Worm (Caenorhabditis elegans): ENCODE data around the gene sshk-1.

sshk-1 gene

DNA sequence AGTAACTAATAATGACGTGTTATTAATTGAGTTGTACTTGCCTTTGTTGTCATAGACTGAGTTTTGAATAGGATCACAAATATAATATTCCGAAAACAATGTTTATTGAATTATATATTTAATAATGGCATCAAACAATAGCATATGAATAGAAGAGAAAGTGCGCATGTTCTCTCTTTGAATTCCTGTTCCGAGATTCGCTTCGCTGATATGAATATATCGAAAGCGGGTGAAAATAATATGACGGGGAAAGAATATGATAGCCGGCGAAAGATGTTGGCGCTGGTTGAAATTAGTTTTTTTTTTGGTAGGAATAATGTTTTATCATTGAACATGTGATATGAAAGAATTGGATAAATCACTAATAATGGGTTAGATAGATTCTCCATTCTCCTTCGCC lies 4.1 kb downstream of the sshk-1 start, which contains the start of gene T03D8.6:
TSS of gene T03D8.6 (minus strand) at position 298 of the 400 bp plus-strand sequence.
- no peak for TF ChIP-seq ceh-13 (GFP tag; optimal IDR thresholded peaks at IDR 0.05)
- no peak for TF ChIP-seq F13C5.2 (tag; optimal IDR thresholded peaks at IDR 0.05)
- no peak for TF ChIP-seq aly-1 (tag; optimal IDR thresholded peaks at IDR 0.05)
- no peak for TF ChIP-seq ets-7 (tag; optimal IDR thresholded peaks at IDR 0.05)
- no peak for TF ChIP-seq hnd-1 (tag; optimal IDR thresholded peaks at IDR 0.05)
- TF ChIP-seq tbx-11 (GFP tag; IDR thresholded peaks at IDR 0.05) = no peak
- no peak for TF ChIP-seq tra-4 (tag; optimal IDR thresholded peaks at IDR 0.05)
- no peak for TF ChIP-seq sea-1 (GFP tag; conservative IDR thresholded peaks at IDR 0.05)
- no peak for TF ChIP-seq pes-1 (GFP tag; IDR thresholded peaks at IDR 0.05)
- no peak for TF ChIP-seq ceh-36 (tag; optimal IDR thresholded peaks at IDR 0.05)

DNA sequence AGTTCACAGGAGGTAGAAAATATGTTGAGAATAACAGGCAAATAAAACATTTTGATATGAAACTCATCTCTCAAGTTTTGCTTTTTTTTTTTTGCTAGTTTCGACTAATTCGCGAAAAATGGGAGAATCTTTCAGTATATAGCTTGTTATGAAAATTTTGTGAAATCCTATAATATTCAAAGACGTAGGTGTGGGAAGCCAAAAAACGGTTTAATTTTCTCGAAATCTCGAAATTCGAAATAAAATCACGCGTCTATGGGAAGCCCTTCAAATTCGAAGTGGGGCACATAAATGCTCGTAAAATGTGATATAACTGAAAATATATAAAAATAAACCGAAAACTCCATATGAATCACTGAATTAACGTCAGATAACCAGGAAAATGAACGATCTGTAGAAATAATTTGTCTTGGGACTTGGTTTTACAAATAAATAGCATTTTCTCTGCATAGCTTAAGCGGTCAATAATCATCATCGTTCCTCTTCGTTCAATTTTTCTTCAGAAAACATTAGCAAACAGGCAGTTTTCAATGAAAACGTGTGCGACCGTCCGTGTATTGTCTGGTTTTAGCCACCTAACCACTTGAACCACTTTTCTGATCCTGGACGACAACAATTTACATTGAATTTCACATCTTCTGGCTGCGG lies 9.1 kb downstream of the sshk-1 start, which contains the start of the genes gcy-22 and grl-14:
TSS of gene gcy-22 (minus strand) at position 101 of the 648 bp plus-strand sequence.
TSS of gene grl-14 (plus strand) at position 598 of the 648 bp plus-strand sequence.
- TF ChIP-seq aly-1 (tag; optimal IDR thresholded peaks at IDR 0.05) = no peak
- no peak for TF ChIP-seq scrt-1 (GFP tag; IDR thresholded peaks at IDR 0.05)
- no peak for TF ChIP-seq hmg-4 (GFP tag; optimal IDR thresholded peaks at IDR 0.05)
- no peak for TF ChIP-seq tra-4 (tag; optimal IDR thresholded peaks at IDR 0.05)
- no peak for TF ChIP-seq flt-1 (GFP tag; IDR thresholded peaks at IDR 0.05)
- TF ChIP-seq tbx-37 (GFP tag; conservative IDR thresholded peaks at IDR 0.05) = no peak
- no peak for TF ChIP-seq ama-1 (optimal IDR thresholded peaks at IDR 0.05)
- no peak for TF ChIP-seq ceh-13 (GFP tag; optimal IDR thresholded peaks at IDR 0.05)
- no peak for TF ChIP-seq F13C5.2 (tag; optimal IDR thresholded peaks at IDR 0.05)

DNA sequence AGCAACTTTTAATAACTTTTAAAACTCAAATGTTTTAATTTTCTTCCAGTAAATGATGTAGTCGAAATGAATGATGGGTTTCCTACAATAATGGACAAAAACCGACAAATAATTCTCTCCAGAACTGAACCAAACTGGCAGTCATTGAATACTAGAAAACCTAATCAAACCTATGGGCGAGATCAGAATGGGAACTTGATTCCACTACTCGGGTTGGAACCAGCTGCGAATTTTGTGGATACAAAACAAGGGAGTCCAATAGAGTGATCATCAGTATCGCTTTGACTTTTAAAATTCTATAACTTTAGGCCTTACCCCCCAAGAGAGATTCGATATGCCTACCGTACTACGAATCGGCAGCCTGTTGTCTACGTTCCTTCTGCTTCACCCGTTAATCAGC lies 10.7 kb downstream of the sshk-1 start:
- TF ChIP-seq sea-1 (GFP tag; conservative IDR thresholded peaks at IDR 0.05) (no peak), F13C5.2 (tag; optimal IDR thresholded peaks at IDR 0.05) (no peak), tbx-11 (GFP tag; IDR thresholded peaks at IDR 0.05) (no peak), tbx-37 (GFP tag; conservative IDR thresholded peaks at IDR 0.05) (no peak), hmg-4 (GFP tag; optimal IDR thresholded peaks at IDR 0.05) (no peak), ama-1 (optimal IDR thresholded peaks at IDR 0.05) (no peak), scrt-1 (GFP tag; IDR thresholded peaks at IDR 0.05) (no peak), aly-1 (tag; optimal IDR thresholded peaks at IDR 0.05) (no peak), pes-1 (GFP tag; IDR thresholded peaks at IDR 0.05) (no peak), hnd-1 (tag; optimal IDR thresholded peaks at IDR 0.05) (no peak), hmbx-1 (tag; optimal IDR thresholded peaks at IDR 0.05) (no peak), flt-1 (GFP tag; IDR thresholded peaks at IDR 0.05) (no peak)

DNA sequence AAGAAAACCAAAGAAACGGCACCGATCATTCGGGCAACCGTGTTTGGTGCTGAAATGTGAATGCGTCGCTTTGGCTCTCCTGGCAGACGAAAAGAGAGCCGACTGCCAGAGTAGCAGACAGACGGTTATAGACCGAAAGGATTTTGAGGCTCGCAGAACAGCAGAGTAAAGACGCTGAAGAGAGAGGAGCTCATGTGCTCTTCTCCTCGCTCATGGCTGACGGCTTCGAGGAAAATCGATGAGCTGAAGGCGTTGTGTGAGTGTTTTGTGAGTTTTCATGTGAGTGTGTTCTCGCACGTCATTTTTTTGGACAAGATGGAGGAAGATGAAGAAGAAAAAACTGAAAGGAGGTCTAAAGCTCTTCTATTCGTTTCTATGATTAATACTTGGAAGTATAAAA lies 12.9 kb downstream of the sshk-1 start, which contains the start of gene sbt-1:
TSS of gene sbt-1 (minus strand) at position 62 of the 400 bp plus-strand sequence.
- no peak for TF ChIP-seq tbx-11 (GFP tag; IDR thresholded peaks at IDR 0.05)
- TF ChIP-seq ceh-13 (GFP tag; optimal IDR thresholded peaks at IDR 0.05) = no peak
- TF ChIP-seq tra-4 (tag; optimal IDR thresholded peaks at IDR 0.05) = no peak

- TF ChIP-seq F13C5.2 (tag; optimal IDR thresholded peaks at IDR 0.05) (no peak), hmg-4 (GFP tag; optimal IDR thresholded peaks at IDR 0.05) (no peak), tbx-37 (GFP tag; conservative IDR thresholded peaks at IDR 0.05) (no peak), ets-7 (tag; optimal IDR thresholded peaks at IDR 0.05) (no peak), flt-1 (GFP tag; IDR thresholded peaks at IDR 0.05) (no peak), hmbx-1 (tag; optimal IDR thresholded peaks at IDR 0.05) (no peak), tbx-11 (GFP tag; IDR thresholded peaks at IDR 0.05) (no peak), ama-1 (optimal IDR thresholded peaks at IDR 0.05) (no peak), tra-4 (tag; optimal IDR thresholded peaks at IDR 0.05) (no peak)
These were observed 13.6 kb downstream of the sshk-1 start, which contains the start of gene num-1 for ce11 chrV:20829511-20829910. Gene num-1 (plus strand): TSS chrV:20829811.

ce11 chrV:20830409-20830808 lies 14.5 kb downstream of the sshk-1 start:
- TF ChIP-seq pes-1 (GFP tag; IDR thresholded peaks at IDR 0.05) = no peak
- no peak for TF ChIP-seq F13C5.2 (tag; optimal IDR thresholded peaks at IDR 0.05)
- TF ChIP-seq tbx-37 (GFP tag; conservative IDR thresholded peaks at IDR 0.05) = no peak
- no peak for TF ChIP-seq scrt-1 (GFP tag; IDR thresholded peaks at IDR 0.05)

DNA sequence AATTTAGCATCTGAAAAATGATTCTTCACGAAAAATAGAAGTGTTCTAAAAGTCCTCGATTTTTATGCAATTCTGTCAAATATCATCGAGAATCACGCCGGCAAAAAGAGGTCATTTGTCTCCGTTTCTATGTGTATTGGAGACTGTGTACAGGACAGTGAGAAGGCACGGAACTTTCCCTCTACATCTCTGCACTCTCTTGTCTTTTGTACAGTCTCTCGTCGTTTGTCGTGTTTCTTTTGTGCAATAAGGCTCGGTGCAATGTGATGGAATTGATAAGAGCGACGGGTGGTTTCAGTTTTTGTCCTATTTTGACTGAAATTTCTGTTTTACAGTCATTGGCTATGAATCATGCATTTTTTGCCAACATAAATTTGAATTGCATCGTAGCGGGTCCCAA lies 15.9 kb downstream of the sshk-1 start:
- no peak for TF ChIP-seq hmbx-1 (tag; optimal IDR thresholded peaks at IDR 0.05)
- no peak for TF ChIP-seq tbx-11 (GFP tag; IDR thresholded peaks at IDR 0.05)

- TF ChIP-seq tra-4 (tag; optimal IDR thresholded peaks at IDR 0.05) = no peak
- TF ChIP-seq tbx-11 (GFP tag; IDR thresholded peaks at IDR 0.05) = no peak
- peak; percentile 24 for TF ChIP-seq ceh-13 (GFP tag; optimal IDR thresholded peaks at IDR 0.05)
- TF ChIP-seq tbx-37 (GFP tag; conservative IDR thresholded peaks at IDR 0.05) = 0 out of 2 replicates have a peak, but pooled peaks have one; percentile 6
- TF ChIP-seq B0310.2 (tag; optimal IDR thresholded peaks at IDR 0.05) = no peak
- TF ChIP-seq sea-1 (GFP tag; conservative IDR thresholded peaks at IDR 0.05) = no peak
- TF ChIP-seq ama-1 (optimal IDR thresholded peaks at IDR 0.05) = no peak
- TF ChIP-seq pes-1 (GFP tag; IDR thresholded peaks at IDR 0.05) = 0 out of 2 replicates have a peak, but pooled peaks have one; percentile 52
- TF ChIP-seq flt-1 (GFP tag; IDR thresholded peaks at IDR 0.05) = no peak
- no peak for TF ChIP-seq hmbx-1 (tag; optimal IDR thresholded peaks at IDR 0.05)
- no peak for TF ChIP-seq hnd-1 (tag; optimal IDR thresholded peaks at IDR 0.05)
- no peak for TF ChIP-seq scrt-1 (GFP tag; IDR thresholded peaks at IDR 0.05)
- no peak for TF ChIP-seq ceh-36 (tag; optimal IDR thresholded peaks at IDR 0.05)
- no peak for TF ChIP-seq aly-1 (tag; optimal IDR thresholded peaks at IDR 0.05)
- no peak for TF ChIP-seq F13C5.2 (tag; optimal IDR thresholded peaks at IDR 0.05)
These were observed 16.6 kb downstream of the sshk-1 start for ce11 chrV:20832554-20832963.

All from whole organism, early embryonic.